Fruit fly (Drosophila melanogaster): ENCODE measurements around the gene CG15044.

DNA sequence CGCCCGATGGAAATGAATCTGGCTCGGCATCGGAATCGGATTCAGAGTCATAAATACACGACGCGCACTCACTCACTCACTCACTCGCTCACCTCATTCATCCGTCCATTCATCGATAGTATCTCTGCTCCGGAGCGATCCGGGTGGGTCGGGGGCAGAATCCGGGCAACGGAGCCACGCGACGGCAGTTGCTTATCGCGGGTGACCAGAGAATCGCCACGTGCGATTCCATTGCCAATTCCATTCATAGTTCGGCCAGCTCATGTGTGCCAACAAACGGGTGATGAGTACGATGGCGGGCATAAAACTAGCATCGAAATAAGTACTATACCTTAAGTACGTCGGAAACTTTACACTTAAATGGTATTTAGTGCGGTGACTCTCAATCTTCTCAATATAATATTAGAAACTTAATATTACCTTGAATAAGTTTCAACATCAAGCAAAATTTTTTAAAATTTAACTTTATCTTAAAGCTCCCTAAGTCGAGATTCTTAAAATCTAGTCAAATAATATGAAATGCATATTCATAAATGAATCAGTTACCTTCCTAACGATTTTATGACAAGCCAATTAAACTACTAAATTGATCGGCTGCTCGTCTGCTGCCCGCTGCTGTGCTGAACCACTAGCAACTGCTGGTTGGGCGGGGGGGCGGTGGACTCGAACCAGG is 32.9 kb upstream of the CG15044 start:
- TF ChIP-seq CG12605 (GFP tag; IDR thresholded peaks at IDR 0.05) (no peak), Pif1B (GFP tag; optimal IDR thresholded peaks at IDR 0.05) (no peak), CG8301 (tag; optimal IDR thresholded peaks at IDR 0.05) (peak; percentile 52), EcR (GFP tag; optimal IDR thresholded peaks at IDR 0.05) (no peak), CG17806 (tag; optimal IDR thresholded peaks at IDR 0.05) (peak; percentile 44)

Measured in whole organism, pupa.